Fruit fly (Drosophila melanogaster): Measurements from ENCODE around the gene CG15172.

CG15172 gene

dm6 chr2L:19048912-19049311, 26.7 kb downstream of the CG15172 start, which contains the start of gene CG10470 (continued):
- TF ChIP-seq ara (GFP tag; IDR thresholded peaks at IDR 0.05) (no peak), br (optimal IDR thresholded peaks at IDR 0.05) (no peak), CG10462 (GFP tag; optimal IDR thresholded peaks at IDR 0.05) (no peak), CG12299 (tag; optimal IDR thresholded peaks at IDR 0.05) (no peak), Ets97D (GFP tag; optimal IDR thresholded peaks at IDR 0.05) (no peak), gem (tag; optimal IDR thresholded peaks at IDR 0.05) (peak; percentile 65), Elba2 (GFP tag; optimal IDR thresholded peaks at IDR 0.05) (no peak), ham (GFP tag; IDR thresholded peaks at IDR 0.05) (no peak), Sox100B (GFP tag; optimal IDR thresholded peaks at IDR 0.05) (no peak), dan (GFP tag; IDR thresholded peaks at IDR 0.05) (no peak), CG9437 (GFP tag; optimal IDR thresholded peaks at IDR 0.05) (peak; percentile 77), aop (GFP tag; IDR thresholded peaks at IDR 0.05) (no peak), ind (GFP tag; optimal IDR thresholded peaks at IDR 0.05) (no peak), ems (GFP tag; optimal IDR thresholded peaks at IDR 0.05) (no peak), grau (tag; optimal IDR thresholded peaks at IDR 0.05) (peak; percentile 26), CTCF (GFP tag; optimal IDR thresholded peaks at IDR 0.05) (no peak), NK7.1 (GFP tag; optimal IDR thresholded peaks at IDR 0.05) (no peak), CkIIα-i1 (GFP tag; IDR thresholded peaks at IDR 0.05) (no peak), Hr78 (GFP tag; optimal IDR thresholded peaks at IDR 0.05) (no peak), gcm2 (GFP tag; optimal IDR thresholded peaks at IDR 0.05) (no peak), mam (GFP tag; optimal IDR thresholded peaks at IDR 0.05) (no peak), Chrac-16 (GFP tag; optimal IDR thresholded peaks at IDR 0.05) (no peak), ab (GFP tag; optimal IDR thresholded peaks at IDR 0.05) (no peak), CG1529 (GFP tag; optimal IDR thresholded peaks at IDR 0.05) (no peak), CG10654 (GFP tag; optimal IDR thresholded peaks at IDR 0.05) (no peak), dmrt99B (tag; optimal IDR thresholded peaks at IDR 0.05) (peak; percentile 23), emc (GFP tag; optimal IDR thresholded peaks at IDR 0.05) (no peak), CG13894 (tag; optimal IDR thresholded peaks at IDR 0.05) (no peak), Blimp-1 (GFP tag; optimal IDR thresholded peaks at IDR 0.05) (peak; percentile 12), Sin3A (optimal IDR thresholded peaks at IDR 0.05) (no peak), Atf3 (GFP tag; optimal IDR thresholded peaks at IDR 0.05) (no peak), Taf1 (GFP tag; IDR thresholded peaks at IDR 0.05) (no peak), Mad (GFP tag; optimal IDR thresholded peaks at IDR 0.05) (no peak), disco-r (GFP tag; optimal IDR thresholded peaks at IDR 0.05) (no peak), nom (GFP tag; optimal IDR thresholded peaks at IDR 0.05) (no peak), CG11085 (GFP tag; IDR thresholded peaks at IDR 0.05) (no peak), otp (GFP tag; IDR thresholded peaks at IDR 0.05) (no peak), CG9932 (GFP tag; IDR thresholded peaks at IDR 0.05) (no peak), sim (GFP tag; IDR thresholded peaks at IDR 0.05) (no peak), Ptx1 (GFP tag; IDR thresholded peaks at IDR 0.05) (no peak), Oli (tag; optimal IDR thresholded peaks at IDR 0.05) (no peak), trh (GFP tag; optimal IDR thresholded peaks at IDR 0.05) (no peak), tin (GFP tag; optimal IDR thresholded peaks at IDR 0.05) (no peak), knrl (GFP tag; IDR thresholded peaks at IDR 0.05; ENCODE audit: partially characterized antibody) (peak; percentile 70; the same call in 2 of the 3 replicates), croc (GFP tag; conservative IDR thresholded peaks at IDR 0.05) (no peak), CG12155 (GFP tag; optimal IDR thresholded peaks at IDR 0.05) (no peak), CG11696 (GFP tag; IDR thresholded peaks at IDR 0.05) (no peak), CG30403 (GFP tag; optimal IDR thresholded peaks at IDR 0.05) (peak; percentile 32), shn (GFP tag; optimal IDR thresholded peaks at IDR 0.05) (no peak), CG9609 (GFP tag; optimal IDR thresholded peaks at IDR 0.05) (no peak), Bteb2 (GFP tag; optimal IDR thresholded peaks at IDR 0.05) (no peak), CG34224 (GFP tag; IDR thresholded peaks at IDR 0.05; ENCODE audit: partially characterized antibody) (peak; percentile 84), ATbp (GFP tag; optimal IDR thresholded peaks at IDR 0.05) (no peak), Doc3 (GFP tag; IDR thresholded peaks at IDR 0.05; ENCODE audit: partially characterized antibody) (peak; percentile 74)
